Fruit fly (Drosophila melanogaster): ENCODE data around the gene Ets96B.

DNA sequence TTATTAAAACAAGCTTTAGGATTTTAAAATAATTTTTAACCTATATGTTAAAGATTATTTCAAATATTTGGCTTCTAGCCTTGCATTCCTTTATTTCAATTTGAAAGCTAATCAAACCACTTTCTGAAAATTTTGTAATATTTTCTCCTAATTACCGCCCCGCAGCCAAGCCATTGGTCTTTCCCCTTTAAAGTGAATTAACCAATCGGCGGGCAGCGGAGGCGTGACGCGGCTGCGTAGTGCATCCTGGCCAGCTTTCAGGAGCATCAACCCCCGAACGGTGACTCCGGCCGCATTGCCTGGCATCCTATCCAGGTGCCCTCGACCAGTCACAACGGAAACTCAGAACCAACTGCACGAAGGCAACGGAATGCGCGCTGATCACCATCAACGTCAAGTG lies at the start of gene Ets96B:
- TF ChIP-seq Abd-B (GFP tag; optimal IDR thresholded peaks at IDR 0.05) (no peak), tai (GFP tag; optimal IDR thresholded peaks at IDR 0.05) (no peak), pan (optimal IDR thresholded peaks at IDR 0.05) (no peak), OdsH (GFP tag; optimal IDR thresholded peaks at IDR 0.05) (no peak), Dfd (GFP tag; optimal IDR thresholded peaks at IDR 0.05) (no peak), psq (GFP tag; optimal IDR thresholded peaks at IDR 0.05) (no peak), fru (GFP tag; optimal IDR thresholded peaks at IDR 0.05) (no peak), CG9705 (GFP tag; optimal IDR thresholded peaks at IDR 0.05) (no peak), ey (GFP tag; optimal IDR thresholded peaks at IDR 0.05) (no peak), N (GFP tag; optimal IDR thresholded peaks at IDR 0.05) (no peak)
